Worm (Caenorhabditis elegans): ENCODE data around the gene vps-29.

The vps-29 gene

DNA sequence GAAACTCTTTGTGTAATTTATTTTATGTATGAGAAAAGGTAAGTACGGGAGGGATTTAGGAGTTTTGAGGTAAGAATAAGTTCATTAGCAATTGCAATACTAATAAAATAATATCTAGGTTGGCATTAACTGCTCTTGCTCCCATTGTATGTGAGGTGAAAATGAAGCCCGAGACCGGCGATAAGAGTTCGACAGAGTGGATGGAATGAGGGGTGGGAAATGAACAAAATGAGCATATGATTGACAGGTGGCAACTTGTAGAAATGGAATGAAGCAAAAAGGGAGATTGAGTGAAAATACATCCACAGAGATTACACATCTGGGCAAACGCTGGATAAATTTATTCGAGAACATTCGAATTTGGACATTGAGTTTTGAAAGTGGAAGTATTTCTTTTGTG, 34.1 kb downstream of the vps-29 start:
- no peak for TF ChIP-seq gmeb-2 (tag; optimal IDR thresholded peaks at IDR 0.05)
- no peak for TF ChIP-seq unc-55 (GFP tag; optimal IDR thresholded peaks at IDR 0.05)
- TF ChIP-seq rnt-1 (tag; optimal IDR thresholded peaks at IDR 0.05) = no peak
- TF ChIP-seq T23F11.4 (GFP tag; optimal IDR thresholded peaks at IDR 0.05) = no peak
- no peak for TF ChIP-seq ama-1 (optimal IDR thresholded peaks at IDR 0.05)

- TF ChIP-seq ttx-3 (tag; optimal IDR thresholded peaks at IDR 0.05) (no peak), T23F11.4 (GFP tag; optimal IDR thresholded peaks at IDR 0.05) (no peak), K09A11.1 (tag; optimal IDR thresholded peaks at IDR 0.05; ENCODE audit: insufficient read depth) (no peak), ceh-14 (tag; optimal IDR thresholded peaks at IDR 0.05) (no peak), fkh-10 (GFP tag; optimal IDR thresholded peaks at IDR 0.05) (no peak), tbx-7 (tag; optimal IDR thresholded peaks at IDR 0.05) (no peak), hlh-15 (tag; optimal IDR thresholded peaks at IDR 0.05) (no peak), ets-4 (tag; optimal IDR thresholded peaks at IDR 0.05) (no peak), ceh-34 (tag; optimal IDR thresholded peaks at IDR 0.05) (no peak), fkh-6 (tag; optimal IDR thresholded peaks at IDR 0.05) (no peak), pax-1 (tag; optimal IDR thresholded peaks at IDR 0.05) (no peak), elt-2 (tag; optimal IDR thresholded peaks at IDR 0.05) (no peak), elt-4 (tag; optimal IDR thresholded peaks at IDR 0.05) (no peak), eyg-1 (tag; optimal IDR thresholded peaks at IDR 0.05) (no peak), unc-55 (GFP tag; optimal IDR thresholded peaks at IDR 0.05) (no peak), ztf-16 (tag; optimal IDR thresholded peaks at IDR 0.05) (no peak), madf-2 (tag; optimal IDR thresholded peaks at IDR 0.05) (no peak), hlh-8 (tag; optimal IDR thresholded peaks at IDR 0.05) (no peak), Y22D7AL.16 (tag; optimal IDR thresholded peaks at IDR 0.05) (no peak), syd-9 (tag; optimal IDR thresholded peaks at IDR 0.05) (no peak)
Measured at ce11 chrIII:10078151-10078550, 34.7 kb downstream of the vps-29 start, which contains the start of gene T16G12.9. Gene T16G12.9, minus strand, starts transcription at chrIII:10078251.

ce11 chrIII:10076042-10076441, 36.8 kb downstream of the vps-29 start:
- peak; percentile 87 for TF ChIP-seq nfya-1 (tag; optimal IDR thresholded peaks at IDR 0.05)
- no peak for TF ChIP-seq unc-55 (GFP tag; optimal IDR thresholded peaks at IDR 0.05)

DNA sequence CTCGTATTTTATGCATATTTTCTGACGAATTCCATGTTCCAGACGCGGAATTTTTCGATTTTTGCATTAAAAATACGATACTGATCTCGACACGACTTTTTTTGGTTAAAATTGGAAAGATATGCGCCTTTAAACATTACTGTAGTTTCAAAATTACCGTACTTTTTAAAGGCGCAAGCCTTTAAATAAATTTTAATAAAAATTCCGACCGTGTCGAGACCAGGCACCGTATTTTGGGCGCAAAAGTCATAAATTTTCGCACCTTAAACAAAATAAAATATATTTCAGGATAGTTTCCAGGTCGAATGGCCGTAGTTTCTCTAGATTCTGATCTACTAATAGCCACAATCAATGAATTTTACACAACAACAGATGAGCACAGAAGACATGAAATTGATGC, 43.6 kb downstream of the vps-29 start, which contains the start of gene T16G12.6:
Gene T16G12.6 (plus strand): TSS at position 301 of the 400 bp plus-strand sequence.
- TF ChIP-seq fax-1 (tag; optimal IDR thresholded peaks at IDR 0.05) = no peak
- TF ChIP-seq ceh-9 (tag; optimal IDR thresholded peaks at IDR 0.05) = no peak
- TF ChIP-seq gmeb-2 (tag; optimal IDR thresholded peaks at IDR 0.05) = no peak
- no peak for TF ChIP-seq sox-2 (GFP tag; IDR thresholded peaks at IDR 0.05)
- TF ChIP-seq ceh-24 (tag; optimal IDR thresholded peaks at IDR 0.05) = no peak
- no peak for TF ChIP-seq unc-42 (tag; optimal IDR thresholded peaks at IDR 0.05)
- no peak for TF ChIP-seq pat-9 (tag; optimal IDR thresholded peaks at IDR 0.05)
- no peak for TF ChIP-seq npax-4 (tag; optimal IDR thresholded peaks at IDR 0.05)
- no peak for TF ChIP-seq ceh-19 (GFP tag; optimal IDR thresholded peaks at IDR 0.05)
- no peak for TF ChIP-seq elt-2 (tag; optimal IDR thresholded peaks at IDR 0.05)
- TF ChIP-seq ceh-45 (GFP tag; IDR thresholded peaks at IDR 0.05) = no peak
- TF ChIP-seq sdc-2 (tag; optimal IDR thresholded peaks at IDR 0.05) = no peak
- TF ChIP-seq dmd-4 (tag; optimal IDR thresholded peaks at IDR 0.05; ENCODE audit: borderline replicate concordance) = no peak
- TF ChIP-seq tbx-2 (tag; optimal IDR thresholded peaks at IDR 0.05) = no peak
- no peak for TF ChIP-seq rnt-1 (tag; optimal IDR thresholded peaks at IDR 0.05)
- no peak for TF ChIP-seq hlh-13 (GFP tag; optimal IDR thresholded peaks at IDR 0.05)
- no peak for TF ChIP-seq hlh-15 (tag; optimal IDR thresholded peaks at IDR 0.05)

Data from whole organism, late embryonic.